Worm (Caenorhabditis elegans): ENCODE results near the gene ttb-1.

Gene ttb-1

DNA sequence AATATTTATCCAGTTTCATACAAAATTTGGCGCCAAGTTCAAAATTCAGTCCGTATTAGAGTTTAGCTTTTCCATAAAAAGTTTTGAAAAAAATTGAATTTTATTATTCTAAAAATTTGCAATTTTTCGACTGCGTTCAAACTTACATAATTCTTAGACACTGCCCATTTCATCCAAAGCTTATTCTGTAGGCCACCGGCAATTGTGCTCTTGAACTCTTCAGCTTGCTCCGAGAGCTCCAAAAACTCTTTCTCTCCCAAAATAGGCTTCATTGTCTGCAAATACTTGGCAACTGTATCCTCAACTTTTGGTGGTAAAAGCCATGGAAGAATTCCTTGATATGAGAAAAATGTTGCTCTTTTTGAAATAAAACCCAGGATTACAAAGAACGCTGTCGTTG, 6.6 kb upstream of the ttb-1 start:
- TF ChIP-seq egl-27 (tag; optimal IDR thresholded peaks at IDR 0.05), result no peak
- TF ChIP-seq lsy-2 (tag; optimal IDR thresholded peaks at IDR 0.05), result no peak
- TF ChIP-seq ama-1 (optimal IDR thresholded peaks at IDR 0.05), result no peak
- no peak for TF ChIP-seq efl-3 (GFP tag; optimal IDR thresholded peaks at IDR 0.05)
- no peak for TF ChIP-seq aly-2 (tag; optimal IDR thresholded peaks at IDR 0.05)

DNA sequence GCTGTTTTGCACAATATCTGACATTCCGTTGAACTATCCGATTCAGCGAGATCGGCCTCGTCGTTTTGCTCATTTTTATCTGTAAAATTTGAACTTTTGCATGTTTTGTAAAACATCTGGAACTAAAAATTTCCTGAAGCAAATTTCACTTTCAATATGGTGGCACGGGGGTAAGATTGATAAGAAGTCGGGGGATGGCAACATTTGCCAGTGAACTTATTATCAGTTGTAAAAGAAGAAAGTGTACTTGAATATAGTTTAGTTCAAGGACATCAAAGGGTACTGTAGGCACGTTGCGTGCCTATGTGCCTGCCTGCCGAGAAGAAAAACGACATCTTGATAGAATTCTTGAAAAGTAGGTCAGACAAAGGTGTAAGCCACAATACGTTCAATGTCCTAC, 5.3 kb upstream of the ttb-1 start, which contains the start of gene W03F9.4:
TSS of gene W03F9.4 (minus strand) at position 79 of the 400 bp plus-strand sequence.
- TF ChIP-seq mdl-1 (tag; optimal IDR thresholded peaks at IDR 0.05) (no peak), nhr-20 (tag; optimal IDR thresholded peaks at IDR 0.05) (peak; percentile 26), unc-130 (tag; optimal IDR thresholded peaks at IDR 0.05) (no peak), efl-1 (optimal IDR thresholded peaks at IDR 0.05) (no peak), efl-1 (GFP tag; optimal IDR thresholded peaks at IDR 0.05 in 1 of 2) (peak in 1 of 2 experiments; percentile 28), fkh-10 (GFP tag; optimal IDR thresholded peaks at IDR 0.05) (no peak), swsn-7 (tag; optimal IDR thresholded peaks at IDR 0.05) (no peak), blmp-1 (tag; optimal IDR thresholded peaks at IDR 0.05) (peak; percentile 55), nhr-90 (tag; optimal IDR thresholded peaks at IDR 0.05; ENCODE audit: poor library complexity) (no peak), unc-98 (GFP tag; IDR thresholded peaks at IDR 0.05) (no peak)

DNA sequence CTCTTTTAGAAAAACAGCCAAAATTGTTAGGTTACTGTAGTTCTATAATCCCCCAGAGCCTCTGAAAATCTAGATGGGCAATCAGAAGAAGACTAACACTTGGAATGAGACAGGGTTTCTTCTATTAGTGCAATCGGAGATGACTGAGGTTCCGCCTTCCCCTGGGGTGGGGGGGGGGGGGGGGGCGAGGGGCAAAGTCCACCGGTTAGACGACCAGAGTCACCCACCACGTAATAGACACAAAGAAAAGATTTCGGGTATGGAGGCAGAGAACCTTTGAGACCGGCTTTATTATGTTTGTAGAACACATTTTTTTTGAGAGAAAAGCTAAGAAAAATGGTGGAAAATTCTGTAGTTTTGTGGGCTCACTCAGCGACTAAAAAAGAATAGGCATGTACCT, 4.5 kb upstream of the ttb-1 start:
- no peak for TF ChIP-seq nhr-77 (tag; optimal IDR thresholded peaks at IDR 0.05)
- TF ChIP-seq pax-3 (tag; optimal IDR thresholded peaks at IDR 0.05), result no peak
- no peak for TF ChIP-seq lin-14 (GFP tag; optimal IDR thresholded peaks at IDR 0.05)
- TF ChIP-seq ceh-8 (GFP tag; optimal IDR thresholded peaks at IDR 0.05), result no peak
- TF ChIP-seq nhr-90 (tag; optimal IDR thresholded peaks at IDR 0.05; ENCODE audit: poor library complexity), result no peak
- no peak for TF ChIP-seq nhr-237 (tag; optimal IDR thresholded peaks at IDR 0.05)
- TF ChIP-seq egl-27 (tag; optimal IDR thresholded peaks at IDR 0.05), result no peak
- no peak for TF ChIP-seq aly-2 (tag; optimal IDR thresholded peaks at IDR 0.05)
- no peak for TF ChIP-seq mef-2 (tag; optimal IDR thresholded peaks at IDR 0.05)
- TF ChIP-seq unc-98 (GFP tag; IDR thresholded peaks at IDR 0.05), result no peak
- no peak for TF ChIP-seq isw-1 (GFP tag; IDR thresholded peaks at IDR 0.05)
- TF ChIP-seq grh-1 (GFP tag; IDR thresholded peaks at IDR 0.05), result no peak
- no peak for TF ChIP-seq unc-30 (tag; optimal IDR thresholded peaks at IDR 0.05)
- no peak for TF ChIP-seq elt-3 (tag; optimal IDR thresholded peaks at IDR 0.05)
- TF ChIP-seq mdl-1 (tag; optimal IDR thresholded peaks at IDR 0.05), result no peak
- no peak for TF ChIP-seq blmp-1 (tag; optimal IDR thresholded peaks at IDR 0.05)
- TF ChIP-seq dpl-1 (GFP tag; optimal IDR thresholded peaks at IDR 0.05), result no peak
- TF ChIP-seq C34B4.2 (tag; optimal IDR thresholded peaks at IDR 0.05), result no peak

DNA sequence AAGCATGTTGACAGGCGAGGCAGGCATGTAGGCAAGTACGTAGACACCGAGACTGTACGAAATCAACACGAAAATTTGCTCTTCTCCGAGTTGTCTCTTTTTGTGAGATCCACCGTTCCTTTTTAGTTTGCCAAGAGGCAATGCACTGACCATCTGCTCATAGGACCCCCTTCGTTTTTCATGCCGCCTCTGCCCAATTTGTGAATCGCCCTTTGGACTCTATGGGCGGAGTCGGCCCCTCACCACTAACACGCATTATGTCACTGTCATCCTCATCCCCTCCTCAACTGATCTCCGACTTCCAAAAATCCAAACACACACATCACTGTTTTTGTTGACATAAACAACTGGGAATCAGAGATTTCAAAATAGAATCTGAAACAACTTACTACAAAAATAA, 2.8 kb upstream of the ttb-1 start:
- no peak for TF ChIP-seq C16A3.4 (tag; optimal IDR thresholded peaks at IDR 0.05)
- no peak for TF ChIP-seq nhr-85 (tag)
- TF ChIP-seq nhr-12 (tag; optimal IDR thresholded peaks at IDR 0.05), result no peak
- TF ChIP-seq rnt-1 (tag; optimal IDR thresholded peaks at IDR 0.05), result no peak
- TF ChIP-seq nhr-77 (tag; optimal IDR thresholded peaks at IDR 0.05), result no peak

- TF ChIP-seq lin-13 (GFP tag; optimal IDR thresholded peaks at IDR 0.05) (no peak), blmp-1 (tag; optimal IDR thresholded peaks at IDR 0.05) (no peak), grh-1 (GFP tag; IDR thresholded peaks at IDR 0.05) (no peak), ztf-11 (tag; optimal IDR thresholded peaks at IDR 0.05) (no peak), elt-3 (tag; optimal IDR thresholded peaks at IDR 0.05) (no peak), pqm-1 (tag; optimal IDR thresholded peaks at IDR 0.05) (no peak), nhr-12 (tag; optimal IDR thresholded peaks at IDR 0.05) (no peak), C34B4.2 (tag; optimal IDR thresholded peaks at IDR 0.05) (no peak), lir-3 (tag; optimal IDR thresholded peaks at IDR 0.05; ENCODE audit: poor library complexity) (no peak), nhr-71 (tag; optimal IDR thresholded peaks at IDR 0.05) (peak; percentile 62), fkh-8 (tag; optimal IDR thresholded peaks at IDR 0.05) (no peak), nhr-76 (tag; optimal IDR thresholded peaks at IDR 0.05) (no peak), skn-1 (tag; optimal IDR thresholded peaks at IDR 0.05) (no peak), nhr-11 (tag; optimal IDR thresholded peaks at IDR 0.05) (no peak), rnt-1 (tag; optimal IDR thresholded peaks at IDR 0.05) (peak; percentile 18), nhr-47 (tag; optimal IDR thresholded peaks at IDR 0.05) (peak; percentile 26), lsy-2 (tag; optimal IDR thresholded peaks at IDR 0.05) (no peak), efl-3 (GFP tag; optimal IDR thresholded peaks at IDR 0.05) (no peak), lin-14 (GFP tag; optimal IDR thresholded peaks at IDR 0.05) (peak; percentile 73), pag-3 (tag; optimal IDR thresholded peaks at IDR 0.05; ENCODE audit: borderline replicate concordance, insufficient read depth) (no peak), fos-1 (tag; optimal IDR thresholded peaks at IDR 0.05) (no peak), elt-2 (tag; optimal IDR thresholded peaks at IDR 0.05) (no peak), C04F5.9 (tag; optimal IDR thresholded peaks at IDR 0.05) (no peak)
Observed at ce11 chrV:155215-155614, 1.4 kb upstream of the ttb-1 start.

Data from whole organism, L1 larva.